Worm (Caenorhabditis elegans) whole organism, L4 larva: ENCODE results near the gene msp-32.

Source experiments
- lin-13 ChIP-seq: fragments of 150-350 bp; optimal IDR thresholded peaks from 2 replicates; lab custom pipeline; 2014; ENCODE audit warnings: missing biosample characterization, missing genetic modification reagents, missing genetic modification characterization
- unc-62 ChIP-seq, 3 experiments: fragments of 150-350 bp in 1 of 3; sonication (generic microtip); optimal IDR thresholded peaks in 2 of 3; peaks in 1 of 3; 1 replicate in 1 of 3; 2 replicates in 2 of 3; lab custom pipeline; 2014 to 2017; ENCODE audit warnings: missing biosample characterization in 3 of 3, missing genetic modification characterization in 3 of 3, missing genetic modification reagents in 3 of 3, missing genotype in 1 of 3

DNA sequence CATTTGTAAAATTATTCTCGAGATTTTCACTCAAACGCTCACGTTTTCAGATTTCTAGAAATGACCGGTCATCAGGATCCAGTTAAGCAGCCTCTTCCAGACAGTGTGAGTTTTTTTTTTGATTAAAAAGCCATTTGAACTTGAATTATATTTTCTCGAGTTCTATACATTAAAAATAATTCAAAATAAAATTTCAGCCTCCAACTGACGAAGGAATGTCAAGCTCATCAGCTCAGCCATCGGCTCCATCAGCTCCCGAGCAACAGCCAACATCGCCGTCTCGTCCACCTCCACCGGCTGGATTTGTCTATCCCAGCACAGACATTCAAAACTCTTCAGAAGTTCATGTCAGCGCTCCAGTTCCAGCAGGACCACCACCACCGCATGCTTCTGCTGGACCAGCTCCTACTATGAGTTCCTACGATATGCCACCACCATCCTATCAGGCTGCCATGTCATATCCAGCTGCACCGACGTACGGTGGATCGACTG is 40.7 kb upstream of the msp-32 start, which contains the start of gene F11G11.5:
- TF ChIP-seq lin-13, result no peak
- TF ChIP-seq unc-62 (GFP tag; optimal IDR thresholded peaks at IDR 0.05 in 1 of 2; lab: Kevin White, UChicago), result no peak
- no peak for TF ChIP-seq unc-62 (tag; optimal IDR thresholded peaks at IDR 0.05; lab: Kevin White, UChicago)
